Worm (Caenorhabditis elegans): ENCODE results near the gene T04F3.5.

Gene T04F3.5

DNA sequence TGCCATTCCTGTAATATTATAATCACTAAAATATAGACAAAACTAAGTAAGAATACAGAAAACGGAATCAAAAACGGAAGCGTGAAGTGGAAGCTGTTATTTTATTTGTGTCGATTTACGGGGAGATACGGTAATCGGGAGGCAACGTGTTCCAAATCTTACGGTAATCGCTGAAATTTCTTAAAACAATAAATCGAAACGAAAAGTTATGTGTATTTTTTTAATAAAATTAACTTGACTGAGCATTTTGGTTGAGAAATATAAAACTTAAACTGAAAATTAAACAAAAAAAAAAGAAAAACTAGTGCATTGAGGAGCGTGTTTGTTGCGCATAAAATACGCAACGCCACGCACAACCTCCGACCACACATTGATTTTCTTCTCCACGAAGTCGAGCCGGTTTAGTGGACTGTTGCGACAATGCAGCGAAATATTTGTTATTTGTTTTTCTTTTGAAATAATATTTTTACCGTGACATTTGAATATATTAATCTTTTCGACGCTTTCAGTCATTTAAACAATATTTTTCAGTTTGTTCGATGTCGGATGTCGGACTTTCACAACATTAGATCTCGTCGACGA is 4.0 kb downstream of the T04F3.5 start, which contains the start of the genes F55A11.1 and syx-5:
Gene F55A11.1, minus strand, starts transcription at position 13 of the 582 bp plus-strand sequence.
Gene syx-5, plus strand, starts transcription at position 532 of the 582 bp plus-strand sequence.
- no peak for TF ChIP-seq unc-62 (GFP tag; optimal IDR thresholded peaks at IDR 0.05)

DNA sequence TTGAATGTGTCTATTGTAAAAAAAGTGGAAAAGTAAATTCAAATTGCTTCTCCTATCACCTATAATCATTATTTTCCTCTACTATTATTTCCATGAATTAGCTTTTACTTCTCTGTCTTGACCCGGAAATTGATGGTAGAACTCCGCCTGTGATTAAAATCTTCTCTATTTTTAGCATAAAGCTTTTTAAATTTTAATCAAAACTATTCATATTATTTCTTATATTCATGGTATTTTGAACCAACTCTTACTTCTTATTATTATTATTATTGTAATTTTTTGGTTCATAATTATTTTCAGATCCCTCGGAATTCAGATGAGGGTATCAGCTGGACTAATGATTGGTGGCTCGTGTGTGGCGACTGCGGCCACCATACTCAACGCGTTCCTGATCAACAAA is 6.6 kb downstream of the T04F3.5 start, which contains the start of gene sel-11:
Gene sel-11, plus strand, starts transcription at position 301 of the 400 bp plus-strand sequence.
- no peak for TF ChIP-seq unc-62 (GFP tag; optimal IDR thresholded peaks at IDR 0.05)

DNA sequence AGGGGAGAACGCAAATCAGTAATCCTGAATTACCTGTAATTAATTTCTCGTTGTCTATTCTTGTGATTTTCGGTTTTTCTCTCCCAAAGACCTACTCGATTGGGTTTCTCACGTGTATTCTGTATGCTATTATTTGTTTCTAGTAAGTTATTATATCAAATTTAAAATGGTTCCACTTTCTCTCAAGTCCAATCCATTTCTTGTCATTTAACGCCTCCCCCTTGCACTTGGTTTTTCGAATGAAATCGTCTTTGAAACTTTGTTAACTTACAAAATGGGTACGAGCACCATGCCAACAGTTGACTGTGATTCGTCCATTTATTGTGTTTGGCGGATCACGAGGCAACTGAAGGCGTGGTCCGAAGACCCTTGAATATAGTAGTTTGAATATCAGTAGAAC is 9.2 kb downstream of the T04F3.5 start:
- no peak for TF ChIP-seq unc-62 (GFP tag; optimal IDR thresholded peaks at IDR 0.05)

DNA sequence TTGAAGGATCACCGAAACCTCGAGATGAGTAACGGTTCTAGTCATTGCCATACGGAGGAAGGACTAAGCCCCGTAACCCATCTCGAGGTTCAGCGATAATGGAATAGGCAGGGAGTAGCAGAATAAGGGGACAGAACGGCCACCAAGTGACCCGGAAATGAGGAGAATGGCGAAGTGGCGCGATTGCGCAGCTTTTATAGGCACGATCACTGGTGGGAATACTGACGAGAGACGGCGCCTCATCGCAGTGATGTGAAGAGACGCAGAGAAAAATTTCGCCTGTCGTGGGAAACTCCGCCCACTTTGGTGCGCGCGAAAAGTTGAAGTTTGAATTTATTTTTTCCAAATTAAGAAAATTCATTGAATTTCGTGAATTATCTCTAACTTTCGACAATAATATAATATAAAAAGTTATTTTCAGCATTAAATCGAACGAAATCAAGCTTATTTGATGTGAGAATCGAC is 9.6 kb downstream of the T04F3.5 start, which contains the start of gene F55A11.4:
Gene F55A11.4, plus strand, starts transcription at position 415 of the 465 bp plus-strand sequence.
- TF ChIP-seq unc-62 (GFP tag; optimal IDR thresholded peaks at IDR 0.05), result no peak

DNA sequence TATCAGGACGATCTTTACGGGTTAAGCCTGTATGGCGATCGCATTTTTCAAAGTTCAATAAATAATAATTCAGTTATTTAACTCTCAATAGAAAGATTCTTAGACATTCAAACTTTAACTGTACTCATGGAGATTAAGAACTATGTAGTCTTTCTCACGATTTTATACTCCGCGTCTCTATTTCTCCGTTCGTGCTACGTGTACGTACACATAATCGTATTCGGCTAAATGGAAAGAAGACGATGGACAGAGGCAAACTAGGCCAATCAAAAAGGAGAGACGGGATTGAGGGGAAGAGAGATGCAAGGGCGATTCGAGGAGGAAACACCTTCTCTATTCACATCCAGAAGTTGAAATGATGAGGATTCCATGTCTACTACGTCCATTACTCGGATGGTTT is 12.9 kb downstream of the T04F3.5 start, which contains the start of gene bus-18:
Gene bus-18, plus strand, starts transcription at position 301 of the 400 bp plus-strand sequence.
- no peak for TF ChIP-seq unc-62 (GFP tag; optimal IDR thresholded peaks at IDR 0.05)

DNA sequence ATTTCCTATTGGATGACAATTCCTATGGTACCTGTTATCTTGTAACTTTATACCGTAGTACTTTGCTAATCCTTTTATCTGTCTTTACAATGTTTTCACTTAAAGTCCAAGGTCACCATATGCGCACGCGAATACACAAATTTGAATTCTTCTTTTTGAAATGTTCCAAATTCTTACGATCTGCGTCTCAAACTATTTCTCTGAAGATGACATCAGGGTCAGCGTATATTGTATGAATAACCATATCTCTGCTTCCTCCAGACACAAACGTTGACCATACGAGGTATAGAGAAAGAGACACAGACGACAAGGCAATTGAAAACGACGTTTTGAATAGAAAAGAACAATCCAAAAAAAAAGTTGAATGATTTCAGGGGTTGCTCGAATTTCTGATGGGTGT is 13.5 kb downstream of the T04F3.5 start:
- TF ChIP-seq unc-62 (GFP tag; optimal IDR thresholded peaks at IDR 0.05), result no peak

DNA sequence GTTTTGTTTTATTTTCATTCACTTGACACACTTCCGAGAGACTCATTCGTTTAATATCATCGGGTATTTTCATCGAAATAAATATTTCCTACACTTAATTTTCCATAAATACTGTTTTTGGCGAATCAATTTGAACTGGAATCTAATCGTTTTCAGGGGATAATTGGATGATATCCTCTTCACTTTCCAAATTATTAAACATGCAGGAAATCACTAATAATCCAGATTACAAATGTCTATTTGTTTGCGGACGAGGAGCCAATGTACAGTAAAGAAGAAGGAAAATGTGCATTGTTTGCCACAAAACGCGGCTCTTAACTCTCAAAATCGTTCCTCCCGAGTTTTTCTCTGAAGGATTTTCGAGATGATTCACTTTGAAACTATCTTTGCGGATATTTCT is 16.1 kb downstream of the T04F3.5 start, which contains the start of gene F55A11.6:
Gene F55A11.6, plus strand, starts transcription at position 301 of the 400 bp plus-strand sequence.
- TF ChIP-seq unc-62 (GFP tag; optimal IDR thresholded peaks at IDR 0.05), result no peak

DNA sequence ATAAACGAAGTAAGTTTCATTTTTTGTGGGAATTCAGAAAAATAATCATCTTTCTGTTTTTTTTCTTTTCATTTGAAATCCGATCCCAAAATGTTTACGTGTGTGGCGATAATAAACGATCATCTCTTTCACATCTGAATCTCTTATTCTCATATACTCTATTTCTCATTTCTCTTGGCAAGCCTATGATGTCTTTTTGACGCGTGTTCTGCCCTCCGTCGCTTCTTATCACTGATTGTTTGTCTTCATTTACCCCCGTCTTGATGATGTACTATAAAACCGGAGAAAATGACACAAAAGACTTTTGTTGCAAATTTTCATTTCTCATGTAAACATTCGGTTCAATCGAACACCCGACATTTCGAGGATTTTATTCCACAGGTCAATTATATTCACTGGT is 17.4 kb downstream of the T04F3.5 start:
- no peak for TF ChIP-seq unc-62 (GFP tag; optimal IDR thresholded peaks at IDR 0.05)

DNA sequence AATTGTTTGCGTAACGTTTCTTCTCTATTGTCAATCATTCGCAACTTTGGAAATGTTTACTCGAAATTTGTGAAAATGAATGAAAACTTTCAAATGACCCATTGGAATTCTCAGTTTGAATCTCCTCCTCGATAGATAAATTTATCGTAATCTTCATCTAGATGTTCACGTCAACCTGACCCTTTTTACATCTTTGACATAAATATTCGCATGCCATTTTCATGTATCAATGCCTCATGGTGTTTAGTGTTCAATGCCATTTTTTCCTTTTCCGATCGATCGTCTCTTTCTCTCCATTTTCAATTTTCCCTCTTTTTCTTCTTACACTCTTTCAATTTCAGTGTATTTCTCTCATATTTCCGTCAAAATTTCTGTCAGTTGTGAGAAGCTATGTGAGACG is 18.8 kb downstream of the T04F3.5 start:
- TF ChIP-seq unc-62 (GFP tag; optimal IDR thresholded peaks at IDR 0.05), result no peak

DNA sequence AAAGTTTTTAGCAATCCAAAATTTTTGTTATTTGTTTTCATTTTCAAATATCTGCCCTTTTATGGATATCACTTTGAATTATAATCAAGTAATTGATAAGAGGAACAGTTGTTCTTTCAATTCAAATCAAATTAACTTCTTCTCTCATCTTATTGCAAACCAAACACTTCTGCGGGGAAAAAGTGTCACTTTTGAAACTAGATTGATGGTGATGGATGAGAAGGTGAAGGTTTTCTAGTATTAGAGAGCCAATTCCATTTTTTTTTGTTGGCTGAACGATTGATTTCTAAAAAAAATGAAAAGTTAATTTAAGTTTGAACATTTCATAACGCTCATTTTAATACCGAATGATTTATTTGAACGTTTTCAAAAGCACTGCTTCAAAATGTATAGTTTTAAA is 19.3 kb downstream of the T04F3.5 start:
- no peak for TF ChIP-seq unc-62 (GFP tag; optimal IDR thresholded peaks at IDR 0.05)

DNA sequence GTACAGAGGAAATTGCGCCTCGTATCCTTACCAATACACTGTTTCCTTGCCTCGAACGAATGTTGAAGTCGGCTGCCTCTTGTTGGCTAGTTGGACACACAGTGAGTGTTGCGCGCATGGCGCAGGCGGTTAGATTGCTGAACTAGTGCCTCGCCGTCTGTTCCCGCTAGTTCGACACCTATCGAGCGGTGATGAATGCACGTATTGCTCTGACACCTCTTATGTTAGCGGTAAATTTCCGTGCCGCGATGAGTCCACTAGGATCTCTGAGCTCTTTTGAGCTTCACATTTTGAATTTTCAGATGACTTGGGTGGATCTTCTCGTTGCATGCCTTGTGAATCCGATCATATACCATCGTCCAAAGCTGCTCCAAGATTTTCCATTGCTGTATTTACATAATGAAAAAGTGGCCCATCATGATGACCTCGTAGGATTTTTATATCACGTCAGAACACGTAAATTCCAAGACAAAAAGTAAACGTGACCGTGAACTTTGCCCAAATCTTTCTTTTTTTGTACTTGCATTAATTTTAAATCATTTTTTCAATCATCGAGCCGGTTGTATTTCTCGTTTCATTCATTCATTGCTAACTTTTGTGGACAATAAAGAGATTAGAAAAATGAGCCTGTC is 22.5 kb downstream of the T04F3.5 start, which contains the start of gene F55A11.11:
Gene F55A11.11, plus strand, starts transcription at position 341 of the 632 bp plus-strand sequence.
- no peak for TF ChIP-seq unc-62 (GFP tag; optimal IDR thresholded peaks at IDR 0.05)

DNA sequence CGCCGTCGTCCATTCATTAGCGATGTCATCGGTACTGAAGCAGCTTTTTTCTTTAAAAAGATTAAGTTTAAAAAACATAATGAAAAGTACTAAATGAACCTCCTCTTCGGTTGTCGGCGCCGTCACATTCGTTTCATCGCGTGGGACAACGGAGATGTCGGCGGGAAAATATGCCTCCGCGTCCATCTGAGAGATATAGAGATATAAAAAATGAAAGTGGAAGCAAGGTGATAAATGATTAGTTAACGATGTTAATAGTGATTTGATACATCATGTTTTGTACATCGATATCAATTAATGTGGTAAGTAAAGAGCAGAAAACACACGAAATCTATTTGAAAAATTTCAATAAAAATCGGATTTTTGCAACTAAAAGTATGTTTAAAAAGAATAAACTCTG is 26.8 kb downstream of the T04F3.5 start, which contains the start of gene F55A11.7:
Gene F55A11.7, minus strand, starts transcription at position 186 of the 400 bp plus-strand sequence.
- TF ChIP-seq unc-62 (GFP tag; optimal IDR thresholded peaks at IDR 0.05), result no peak

DNA sequence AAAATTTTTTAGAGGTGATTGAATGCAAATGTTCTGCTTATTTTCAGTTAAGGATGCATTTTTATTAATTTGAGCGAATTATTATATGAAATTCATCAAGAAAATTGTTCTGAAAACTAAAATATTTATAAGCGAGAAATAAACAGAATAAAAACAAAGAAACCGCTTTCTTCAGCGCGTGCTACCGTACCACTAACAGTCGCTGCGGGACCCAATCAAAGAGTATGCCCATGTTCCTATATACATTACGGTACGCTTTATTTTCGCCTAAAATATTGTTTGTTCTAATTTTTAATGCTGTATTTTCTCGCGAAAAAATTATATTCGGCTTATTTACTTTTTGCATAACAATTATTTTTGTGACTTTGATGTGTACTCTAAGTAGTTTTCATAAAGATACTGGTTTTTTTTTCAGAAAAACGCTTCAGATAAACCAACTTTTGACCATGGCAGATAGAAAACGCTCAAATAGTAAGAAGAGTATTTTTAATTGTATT is 27.3 kb downstream of the T04F3.5 start, which contains the start of gene F55A11.8:
Gene F55A11.8, plus strand, starts transcription at position 447 of the 497 bp plus-strand sequence.
- TF ChIP-seq unc-62 (GFP tag; optimal IDR thresholded peaks at IDR 0.05), result no peak

DNA sequence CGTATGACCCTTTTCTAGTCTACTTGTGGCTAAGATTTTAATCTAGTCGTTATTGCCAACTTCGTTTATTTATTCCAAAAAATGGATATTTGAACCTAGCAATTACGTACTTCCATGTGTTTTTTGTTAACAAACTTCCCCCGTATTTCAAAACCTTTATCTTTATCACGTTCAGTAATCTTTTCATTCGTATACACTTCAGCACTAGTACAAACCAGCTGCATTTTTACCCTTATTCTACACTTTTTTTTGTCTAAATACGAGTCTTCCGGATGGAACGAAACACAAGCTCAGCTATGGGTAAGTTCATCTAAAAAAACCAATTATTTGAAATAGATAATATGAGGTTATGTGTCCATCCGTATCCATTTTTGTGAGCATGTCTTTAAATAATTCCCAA is 29.0 kb downstream of the T04F3.5 start, which contains the start of gene D2023.1:
Gene D2023.1, plus strand, starts transcription at position 77 of the 400 bp plus-strand sequence.
- no peak for TF ChIP-seq unc-62 (GFP tag; optimal IDR thresholded peaks at IDR 0.05)

DNA sequence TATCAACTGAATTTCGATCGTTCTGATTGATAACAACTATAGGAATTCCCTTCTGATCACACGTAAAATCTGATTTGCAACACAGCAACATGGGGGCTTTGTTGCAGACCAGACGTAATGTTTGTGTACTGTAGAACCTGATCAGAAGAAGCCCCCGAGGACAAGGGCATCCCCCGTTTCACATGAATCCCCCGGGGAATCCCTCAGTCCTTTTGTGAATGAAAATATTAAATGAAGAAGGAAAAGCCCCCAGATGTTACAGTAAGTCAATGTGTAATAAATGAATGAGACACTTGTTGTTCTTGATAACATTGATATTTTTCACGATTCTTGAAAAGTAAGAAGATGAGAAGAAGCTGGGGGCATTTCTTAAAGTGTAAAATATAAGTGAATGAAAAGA is 33.7 kb downstream of the T04F3.5 start:
- no peak for TF ChIP-seq unc-62 (GFP tag; optimal IDR thresholded peaks at IDR 0.05)

DNA sequence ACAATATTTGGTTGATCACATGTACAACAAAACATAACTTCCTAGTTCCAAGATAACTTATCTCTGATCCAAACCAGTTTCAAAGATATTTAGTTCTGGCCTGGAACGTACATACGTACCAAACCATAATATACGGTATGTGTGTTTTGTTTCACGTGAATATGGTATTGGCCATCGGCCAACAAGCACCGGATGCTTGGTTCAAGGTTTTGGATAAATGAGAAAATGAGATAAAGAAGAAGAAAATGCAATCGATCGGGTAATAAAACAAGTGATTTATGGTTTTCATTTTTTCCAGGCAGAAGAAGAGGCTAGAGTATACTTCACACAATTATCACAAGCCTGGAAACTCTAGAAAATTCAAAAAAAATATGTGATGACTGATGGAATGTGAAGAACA is 34.9 kb downstream of the T04F3.5 start:
- TF ChIP-seq unc-62 (GFP tag; optimal IDR thresholded peaks at IDR 0.05), result no peak
